Worm (Caenorhabditis elegans): ENCODE measurements around the gene sup-1.
A peak's percentile ranks its signal among the peaks of the same experiment; 100 is the strongest.

sup-1 gene

DNA sequence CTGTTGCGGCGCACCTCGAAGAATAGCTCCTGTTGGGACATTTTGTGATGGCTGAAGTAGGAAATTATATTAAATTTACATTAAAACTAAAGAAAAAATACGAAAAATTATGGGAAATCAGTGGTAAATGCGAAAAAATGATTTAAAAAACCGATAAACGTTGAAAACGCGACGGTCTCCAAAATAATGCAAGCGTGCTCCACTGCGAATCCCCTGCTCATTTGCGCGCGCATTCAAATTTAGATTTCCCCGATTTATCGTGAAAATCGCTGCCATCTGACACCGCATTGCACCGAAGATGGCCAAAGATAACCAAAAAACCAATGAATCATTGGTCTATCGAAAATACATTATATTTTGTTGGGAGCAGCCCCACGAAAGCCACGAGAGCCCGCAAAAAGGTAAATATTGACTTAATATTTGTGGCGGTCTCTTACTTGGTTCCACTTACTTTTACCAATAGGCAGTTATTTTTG lies 18.0 kb downstream of the sup-1 start, which contains the start of the genes elb-1 and Y41C4A.11 (continued):
- TF ChIP-seq lin-15B (tag; optimal IDR thresholded peaks at IDR 0.05) (peak; percentile 65), egl-13 (tag; optimal IDR thresholded peaks at IDR 0.05) (peak; percentile 25), aly-2 (tag; optimal IDR thresholded peaks at IDR 0.05) (peak; percentile 1), isw-1 (GFP tag; IDR thresholded peaks at IDR 0.05) (peak; percentile 67), C04F5.9 (tag; optimal IDR thresholded peaks at IDR 0.05) (peak; percentile 3), efl-3 (GFP tag; optimal IDR thresholded peaks at IDR 0.05) (no peak), fos-1 (tag; optimal IDR thresholded peaks at IDR 0.05) (peak; percentile 56), nhr-12 (tag; optimal IDR thresholded peaks at IDR 0.05) (no peak), nhr-11 (tag; optimal IDR thresholded peaks at IDR 0.05) (no peak), lin-35 (GFP tag; optimal IDR thresholded peaks at IDR 0.05) (peak; percentile 99), fkh-10 (GFP tag; optimal IDR thresholded peaks at IDR 0.05) (no peak), sox-4 (tag; optimal IDR thresholded peaks at IDR 0.05) (no peak), dpl-1 (GFP tag; optimal IDR thresholded peaks at IDR 0.05) (peak; percentile 98 to 99 (median 99)), zag-1 (tag; optimal IDR thresholded peaks at IDR 0.05) (no peak), tbx-2 (tag; optimal IDR thresholded peaks at IDR 0.05) (peak; percentile 84), unc-62 (GFP tag; optimal IDR thresholded peaks at IDR 0.05) (no peak), C34B4.2 (tag; optimal IDR thresholded peaks at IDR 0.05) (no peak), mef-2 (tag; optimal IDR thresholded peaks at IDR 0.05) (no peak), ceh-90 (tag; optimal IDR thresholded peaks at IDR 0.05) (no peak), hlh-4 (tag; optimal IDR thresholded peaks at IDR 0.05) (no peak), nhr-47 (tag; optimal IDR thresholded peaks at IDR 0.05) (peak; percentile 87), efl-1 (optimal IDR thresholded peaks at IDR 0.05) (peak; percentile 98 to 99), efl-1 (GFP tag; optimal IDR thresholded peaks at IDR 0.05 in 1 of 2) (peak; percentile 100), unc-130 (tag; optimal IDR thresholded peaks at IDR 0.05) (peak; percentile 53), pax-3 (tag; optimal IDR thresholded peaks at IDR 0.05) (peak; percentile 68), nhr-76 (tag; optimal IDR thresholded peaks at IDR 0.05) (no peak), ztf-11 (tag; optimal IDR thresholded peaks at IDR 0.05) (peak in 1 of 2 experiments; percentile 19), ceh-8 (GFP tag; optimal IDR thresholded peaks at IDR 0.05) (peak; percentile 29), irx-1 (tag; optimal IDR thresholded peaks at IDR 0.05) (peak; percentile 76), mdl-1 (tag; optimal IDR thresholded peaks at IDR 0.05) (peak in 1 of 2 experiments; percentile 58), lsy-2 (tag; optimal IDR thresholded peaks at IDR 0.05) (peak; percentile 74 to 84), lir-3 (tag; optimal IDR thresholded peaks at IDR 0.05; ENCODE audit: poor library complexity) (no peak), skn-1 (tag; optimal IDR thresholded peaks at IDR 0.05) (peak; percentile 80), hlh-17 (GFP tag; optimal IDR thresholded peaks at IDR 0.05; ENCODE audit: borderline replicate concordance) (no peak), grh-1 (GFP tag; IDR thresholded peaks at IDR 0.05) (peak; percentile 67), ceh-82 (tag; optimal IDR thresholded peaks at IDR 0.05) (peak; percentile 27 to 86 (median 59)), lin-39 (tag; optimal IDR thresholded peaks at IDR 0.05) (peak; percentile 1), sup-37 (GFP tag; optimal IDR thresholded peaks at IDR 0.05) (no peak), aha-1 (tag; optimal IDR thresholded peaks at IDR 0.05) (no peak), blmp-1 (tag; optimal IDR thresholded peaks at IDR 0.05) (peak; percentile 28), rnt-1 (tag; optimal IDR thresholded peaks at IDR 0.05) (no peak), zip-4 (GFP tag; optimal IDR thresholded peaks at IDR 0.05) (no peak), unc-98 (GFP tag; IDR thresholded peaks at IDR 0.05) (no peak), sptf-1 (tag; optimal IDR thresholded peaks at IDR 0.05) (no peak), pqm-1 (tag; optimal IDR thresholded peaks at IDR 0.05) (no peak), vab-15 (tag; optimal IDR thresholded peaks at IDR 0.05) (no peak), jun-1 (tag; optimal IDR thresholded peaks at IDR 0.05) (peak; percentile 74), nhr-71 (tag; optimal IDR thresholded peaks at IDR 0.05) (peak; percentile 86), ama-1 (optimal IDR thresholded peaks at IDR 0.05) (no peak), nhr-237 (tag; optimal IDR thresholded peaks at IDR 0.05) (peak; percentile 17), ceh-88 (GFP tag; IDR thresholded peaks at IDR 0.05) (no peak), nhr-19 (GFP tag; conservative IDR thresholded peaks at IDR 0.05) (peak; percentile 76), xbp-1 (tag; optimal IDR thresholded peaks at IDR 0.05) (peak; percentile 76), alr-1 (tag; optimal IDR thresholded peaks at IDR 0.05; ENCODE audit: borderline replicate concordance) (no peak)

Data from whole organism, L1 larva.